Worm (Caenorhabditis elegans) whole organism, late embryonic: ENCODE measurements around the gene R193.2.

Source experiments
- ceh-9 ChIP-seq: sonication (generic microtip); optimal IDR thresholded peaks from 2 replicates; lab custom pipeline; 2016; ENCODE audit warnings: mild to moderate bottlenecking, missing genetic modification characterization, inconsistent platforms, missing compliant biosample characterization
- elt-2 ChIP-seq: sonication (generic microtip); optimal IDR thresholded peaks from 2 replicates; lab custom pipeline; 2016; ENCODE audit warnings: missing genetic modification reagents, missing genetic modification characterization, missing compliant biosample characterization
- elt-4 ChIP-seq: sonication (generic microtip); optimal IDR thresholded peaks from 2 replicates; lab custom pipeline; 2016; ENCODE audit warnings: missing genetic modification characterization, missing compliant biosample characterization
- fax-1 ChIP-seq: sonication (generic microtip); optimal IDR thresholded peaks from 2 replicates; lab custom pipeline; 2016; ENCODE audit warnings: missing genotype, missing genetic modification characterization, missing compliant biosample characterization
- madf-2 ChIP-seq: sonication (generic microtip); optimal IDR thresholded peaks from 2 replicates; lab custom pipeline; 2017; ENCODE audit warnings: missing genetic modification characterization, missing compliant biosample characterization
- pag-3 ChIP-seq: sonication (generic microtip); optimal IDR thresholded peaks from 2 replicates; lab custom pipeline; 2016; ENCODE audit warnings: missing compliant biosample characterization, missing genetic modification characterization, borderline replicate concordance
- pros-1 ChIP-seq: fragments of 150-350 bp; optimal IDR thresholded peaks from 2 replicates; lab custom pipeline; 2014; ENCODE audit warnings: missing biosample characterization, missing genetic modification reagents, missing genetic modification characterization

DNA sequence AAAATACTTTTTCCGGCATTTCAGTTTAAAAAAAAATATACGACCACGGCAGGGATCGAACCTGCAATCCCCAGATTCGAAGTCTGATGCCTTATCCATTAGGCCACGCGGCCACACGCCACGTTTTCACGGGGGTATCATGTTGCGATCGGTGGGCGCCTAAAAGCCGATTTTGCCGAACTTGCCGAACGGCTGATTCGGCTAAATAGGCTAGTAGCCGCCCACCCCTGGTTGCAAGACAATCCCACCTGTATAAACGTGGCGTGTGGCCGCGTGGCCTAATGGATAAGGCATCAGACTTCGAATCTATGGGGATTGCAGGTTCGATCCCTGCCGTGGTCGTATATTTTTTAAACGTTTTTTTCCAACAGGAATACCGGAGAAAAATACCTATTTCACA, 59.3 kb downstream of the R193.2 start:
- no peak for TF ChIP-seq elt-2 (tag; lab: Kevin White, UChicago)
- TF ChIP-seq fax-1 (tag; lab: Kevin White, UChicago), result no peak
- no peak for TF ChIP-seq pros-1 (tag; lab: Kevin White, UChicago)
- TF ChIP-seq ceh-9 (tag; lab: Kevin White, UChicago), result no peak
- no peak for TF ChIP-seq madf-2 (tag; lab: Kevin White, UChicago)
- no peak for TF ChIP-seq pag-3 (tag; lab: Kevin White, UChicago)
- no peak for TF ChIP-seq elt-4 (tag; lab: Kevin White, UChicago)
